Worm (Caenorhabditis elegans): ENCODE measurements around the gene msrp-6.

- TF ChIP-seq nhr-11 (tag; optimal IDR thresholded peaks at IDR 0.05) (no peak), ceh-31 (tag; optimal IDR thresholded peaks at IDR 0.05) (no peak), pha-4 (tag; optimal IDR thresholded peaks at IDR 0.05) (no peak), tbx-2 (tag; optimal IDR thresholded peaks at IDR 0.05) (no peak)
Measured at ce11 chrII:2631169-2631568, 11.9 kb downstream of the msrp-6 start, which contains the start of gene D2062.1.

Measured in whole organism, late embryonic.